Worm (Caenorhabditis elegans) whole organism, L3 larva: ENCODE data around the gene H23N18.6.

Experiments used
- R02D3.7 ChIP-seq: fragments of 150-350 bp; optimal IDR thresholded peaks from 2 replicates; lab custom pipeline; 2014; ENCODE audit warnings: missing biosample characterization, missing genetic modification characterization
- ZK546.5 ChIP-seq: sonication (generic microtip); optimal IDR thresholded peaks from 2 replicates; lab custom pipeline; 2017; ENCODE audit warnings: missing biosample characterization, missing genetic modification characterization
- aly-2 ChIP-seq: fragments of 150-350 bp; optimal IDR thresholded peaks from 2 replicates; lab custom pipeline; 2014; ENCODE audit warnings: missing biosample characterization, missing genetic modification characterization
- ama-1 ChIP-seq: fragments of 150-350 bp; optimal IDR thresholded peaks from 2 replicates; lab custom pipeline; 2018
- ceh-16 ChIP-seq: sonication (generic microtip); optimal IDR thresholded peaks from 2 replicates; lab custom pipeline; 2017; ENCODE audit warnings: missing biosample characterization, missing genetic modification characterization
- ceh-28 ChIP-seq: fragments of 150-350 bp; optimal IDR thresholded peaks from 2 replicates; lab custom pipeline; 2014; ENCODE audit warnings: missing biosample characterization, missing genetic modification reagents, missing genetic modification characterization
- ceh-82 ChIP-seq: fragments of 150-350 bp; optimal IDR thresholded peaks from 2 replicates; lab custom pipeline; 2014; ENCODE audit warnings: missing biosample characterization, missing genetic modification characterization
- daf-12 ChIP-seq: fragments of 150-350 bp; optimal IDR thresholded peaks from 2 replicates; lab custom pipeline; 2014; ENCODE audit warnings: missing biosample characterization, missing genetic modification reagents, missing genetic modification characterization
- egl-27 ChIP-seq: sonication (generic microtip); optimal IDR thresholded peaks from 4 replicates; lab custom pipeline; 2017; ENCODE audit warnings: missing biosample characterization, missing genetic modification reagents, missing genetic modification characterization
- egl-5 ChIP-seq: fragments of 150-350 bp; optimal IDR thresholded peaks from 2 replicates; lab custom pipeline; 2017; ENCODE audit warnings: missing biosample characterization, missing genetic modification reagents, missing genetic modification characterization, inconsistent platforms
- elt-2 ChIP-seq: sonication (generic microtip); optimal IDR thresholded peaks from 2 replicates; lab custom pipeline; 2016; ENCODE audit warnings: missing genetic modification reagents, mild to moderate bottlenecking, missing genetic modification characterization, missing compliant biosample characterization
- elt-3 ChIP-seq, 3 experiments: fragments of 150-350 bp in 1 of 3; sonication (generic microtip) in 2 of 3; optimal IDR thresholded peaks; 2 replicates in 2 of 3; 4 replicates in 1 of 3; lab custom pipeline; 2014 to 2017; ENCODE audit warnings: missing biosample characterization in 3 of 3, missing genetic modification characterization in 3 of 3
- fkh-10 ChIP-seq: sonication (generic microtip); optimal IDR thresholded peaks from 2 replicates; lab custom pipeline; 2017; ENCODE audit warnings: missing biosample characterization, missing genetic modification reagents, missing genetic modification characterization
- fos-1 ChIP-seq: fragments of 150-350 bp; optimal IDR thresholded peaks from 2 replicates; lab custom pipeline; 2014; ENCODE audit warnings: missing biosample characterization, missing genetic modification characterization
- hmg-11 ChIP-seq: sonication (generic microtip); optimal IDR thresholded peaks from 2 replicates; lab custom pipeline; 2016; ENCODE audit warnings: missing genetic modification characterization, missing compliant biosample characterization
- jun-1 ChIP-seq: fragments of 150-350 bp; optimal IDR thresholded peaks from 2 replicates; lab custom pipeline; 2014; ENCODE audit warnings: missing biosample characterization, missing genetic modification reagents, missing genetic modification characterization
- lin-15B ChIP-seq: fragments of 150-350 bp; optimal IDR thresholded peaks from 2 replicates; lab custom pipeline; 2014; ENCODE audit warnings: missing biosample characterization, missing genetic modification characterization
- lin-39 ChIP-seq: fragments of 150-350 bp; optimal IDR thresholded peaks from 2 replicates; lab custom pipeline; 2018; ENCODE audit warnings: missing biosample characterization, missing genetic modification reagents, missing genetic modification characterization
- lsy-12 ChIP-seq: sonication (generic microtip); optimal IDR thresholded peaks from 2 replicates; lab custom pipeline; 2016; ENCODE audit warnings: mild to moderate bottlenecking, missing genetic modification characterization, missing compliant biosample characterization
- mdl-1 ChIP-seq: fragments of 150-350 bp; optimal IDR thresholded peaks from 2 replicates; lab custom pipeline; 2014; ENCODE audit warnings: missing biosample characterization, missing genetic modification characterization
- mml-1 ChIP-seq: fragments of 150-350 bp; sonication (generic microtip); optimal IDR thresholded peaks from 3 replicates; lab custom pipeline; 2014; ENCODE audit warnings: missing biosample characterization, missing genetic modification characterization
- nfya-1 ChIP-seq: sonication (generic microtip); optimal IDR thresholded peaks from 2 replicates; lab custom pipeline; 2017; ENCODE audit warnings: missing genetic modification characterization, mild to moderate bottlenecking, missing compliant biosample characterization, antibody characterized with exemption, moderate library complexity; ENCODE audit not compliant: insufficient read depth
- nhr-11 ChIP-seq: fragments of 150-350 bp; optimal IDR thresholded peaks from 2 replicates; lab custom pipeline; 2014; ENCODE audit warnings: missing biosample characterization, missing genetic modification characterization
- nhr-12 ChIP-seq: fragments of 150-350 bp; optimal IDR thresholded peaks from 2 replicates; lab custom pipeline; 2014; ENCODE audit warnings: missing biosample characterization, missing genetic modification characterization
- nhr-23 ChIP-seq: fragments of 150-350 bp; optimal IDR thresholded peaks from 2 replicates; lab custom pipeline; 2014; ENCODE audit warnings: missing biosample characterization, missing genetic modification reagents, missing genetic modification characterization
- nhr-237 ChIP-seq: fragments of 150-350 bp; optimal IDR thresholded peaks from 2 replicates; lab custom pipeline; 2014; ENCODE audit warnings: missing biosample characterization, missing genetic modification characterization
- nhr-25 ChIP-seq: sonication (generic microtip); optimal IDR thresholded peaks from 2 replicates; lab custom pipeline; 2017; ENCODE audit warnings: missing biosample characterization, missing genetic modification characterization
- nhr-43 ChIP-seq: sonication (generic microtip); optimal IDR thresholded peaks from 2 replicates; lab custom pipeline; 2016; ENCODE audit warnings: mild to moderate bottlenecking, missing genetic modification characterization, missing compliant biosample characterization; ENCODE audit not compliant: poor library complexity, severe bottlenecking
- nhr-67 ChIP-seq: fragments of 150-350 bp; optimal IDR thresholded peaks from 2 replicates; lab custom pipeline; 2014; ENCODE audit warnings: missing biosample characterization, missing genetic modification characterization
- nhr-76 ChIP-seq: fragments of 150-350 bp; sonication (generic microtip); optimal IDR thresholded peaks from 5 replicates; lab custom pipeline; 2014; ENCODE audit warnings: missing biosample characterization, missing genetic modification characterization
- pha-4 ChIP-seq: fragments of 150-350 bp; optimal IDR thresholded peaks from 2 replicates; lab custom pipeline; 2014; ENCODE audit warnings: missing biosample characterization, missing genetic modification reagents, missing genetic modification characterization
- pqm-1 ChIP-seq: fragments of 150-350 bp; optimal IDR thresholded peaks from 2 replicates; lab custom pipeline; 2017; ENCODE audit warnings: missing biosample characterization, missing genetic modification characterization, inconsistent platforms
- skn-1 ChIP-seq: fragments of 150-350 bp; optimal IDR thresholded peaks from 2 replicates; lab custom pipeline; 2014; ENCODE audit warnings: missing biosample characterization, missing genetic modification characterization
- tbx-2 ChIP-seq: sonication (generic microtip); optimal IDR thresholded peaks from 2 replicates; lab custom pipeline; 2016; ENCODE audit warnings: mild to moderate bottlenecking, missing genetic modification characterization, missing compliant biosample characterization
- unc-62 ChIP-seq: fragments of 150-350 bp; sonication (generic microtip); optimal IDR thresholded peaks from 4 replicates; lab custom pipeline; 2014; ENCODE audit warnings: missing biosample characterization, missing genetic modification reagents, missing genetic modification characterization
- zag-1 ChIP-seq: fragments of 150-350 bp; optimal IDR thresholded peaks from 2 replicates; lab custom pipeline; 2014; ENCODE audit warnings: missing biosample characterization, missing genetic modification characterization
- ztf-11 ChIP-seq: fragments of 150-350 bp; optimal IDR thresholded peaks from 2 replicates; lab custom pipeline; 2014; ENCODE audit warnings: missing biosample characterization, missing genetic modification characterization
- ztf-4 ChIP-seq: fragments of 150-350 bp; optimal IDR thresholded peaks from 2 replicates; lab custom pipeline; 2014; ENCODE audit warnings: missing biosample characterization, missing genetic modification characterization

The H23N18.6 gene

DNA sequence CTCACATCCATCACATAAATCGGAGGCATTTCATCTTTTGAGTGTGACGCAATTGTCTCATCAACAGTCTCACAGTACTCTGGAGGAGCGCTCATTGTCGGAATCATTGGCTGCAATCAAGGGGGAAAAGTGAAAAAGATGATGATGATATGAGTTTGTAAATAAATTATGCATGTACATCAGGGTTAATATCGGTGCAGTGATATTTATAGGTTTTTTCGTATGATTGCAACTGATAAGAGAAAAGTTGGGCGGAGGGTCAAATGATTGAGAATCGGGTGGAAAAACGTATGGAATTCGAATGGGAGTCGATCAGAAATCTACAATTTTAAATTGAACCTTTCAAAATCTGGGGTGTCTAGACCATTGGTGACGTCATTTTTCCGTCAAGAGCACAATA, at the start of gene H23N18.6:
Gene H23N18.6, minus strand, starts transcription at position 201 of the 400 bp plus-strand sequence.
- TF ChIP-seq mml-1 (tag; lab: Kevin White, UChicago) (no peak), nhr-12 (tag; lab: Kevin White, UChicago) (no peak), elt-2 (tag; lab: Kevin White, UChicago) (peak; percentile 72), pqm-1 (tag; lab: Kevin White, UChicago) (peak; percentile 26)

ce11 chrV:4964020-4964635, 49.2 kb upstream of the H23N18.6 start:
- TF ChIP-seq ama-1, result peak; percentile 57
- TF ChIP-seq fos-1 (tag; lab: Kevin White, UChicago), result no peak
- TF ChIP-seq, all 47 proteins: peak for 1

DNA sequence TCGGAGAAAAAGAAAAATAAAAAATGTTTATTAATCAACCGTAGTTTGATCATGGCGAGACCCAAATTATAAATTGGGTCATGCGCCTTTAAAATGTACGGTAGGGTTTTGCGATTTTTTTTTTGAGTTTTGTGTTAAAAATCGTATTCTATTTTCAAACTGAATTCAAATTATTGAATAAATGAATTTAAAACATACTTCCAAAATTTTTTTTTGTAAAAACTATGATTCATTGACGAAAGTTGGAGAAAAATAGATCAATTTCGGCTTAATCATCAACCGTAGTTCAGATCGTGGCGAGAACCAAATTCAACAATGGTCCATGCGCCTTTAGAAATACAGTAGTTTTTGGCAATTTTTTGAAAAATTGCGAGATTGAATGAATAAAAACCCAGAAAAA, 48.7 kb upstream of the H23N18.6 start:
- no peak for TF ChIP-seq ztf-11
- TF ChIP-seq nhr-67 (tag; lab: Kevin White, UChicago), result no peak
- TF ChIP-seq nhr-43 (tag; lab: Kevin White, UChicago), result no peak
- no peak for TF ChIP-seq fkh-10 (GFP tag; lab: Kevin White, UChicago)
- no peak for TF ChIP-seq mdl-1
- TF ChIP-seq pqm-1 (tag; lab: Kevin White, UChicago), result no peak
- no peak for TF ChIP-seq nhr-11
- TF ChIP-seq skn-1 (tag; lab: Kevin White, UChicago), result no peak
- TF ChIP-seq aly-2 (tag; lab: Kevin White, UChicago), result no peak
- TF ChIP-seq jun-1, result no peak
- TF ChIP-seq lin-15B (tag; lab: Kevin White, UChicago), result no peak
- TF ChIP-seq, all 47 proteins: peak for 0

ce11 chrV:4962968-4963367, 48.1 kb upstream of the H23N18.6 start, which contains the start of gene tam-1:
tam-1 (minus strand) TSS chrV:4963102.
- TF ChIP-seq nhr-76 (no peak), nhr-43 (tag; lab: Kevin White, UChicago) (no peak), daf-12 (tag; lab: Kevin White, UChicago) (no peak), nhr-25 (no peak), skn-1 (tag; lab: Kevin White, UChicago) (no peak), nhr-67 (tag; lab: Kevin White, UChicago) (no peak), ZK546.5 (tag; lab: Kevin White, UChicago) (no peak), pqm-1 (tag; lab: Kevin White, UChicago) (no peak), aly-2 (tag; lab: Kevin White, UChicago) (no peak), nhr-23 (tag; lab: Kevin White, UChicago) (no peak), hmg-11 (tag; lab: Kevin White, UChicago) (peak; percentile 5), ztf-4 (no peak), egl-27 (no peak), R02D3.7 (tag; lab: Kevin White, UChicago) (no peak), ceh-16 (tag; lab: Kevin White, UChicago) (no peak), tbx-2 (tag; lab: Kevin White, UChicago) (no peak), pha-4 (tag; lab: Kevin White, UChicago) (peak; percentile 32), egl-5 (tag; lab: Kevin White, UChicago) (peak; percentile 75), nfya-1 (no peak), ceh-82 (tag; lab: Kevin White, UChicago) (no peak), nhr-237 (tag; lab: Kevin White, UChicago) (no peak), lin-39 (tag; lab: Kevin White, UChicago) (peak; percentile 11), unc-62 (no peak), zag-1 (tag; lab: Kevin White, UChicago) (no peak), ama-1 (no peak), nhr-12 (tag; lab: Kevin White, UChicago) (no peak), lsy-12 (no peak), ceh-28 (tag; lab: Kevin White, UChicago) (no peak), elt-3 (tag; optimal IDR thresholded peaks at IDR 0.05; lab: Kevin White, UChicago) (no peak)
